Fruit fly (Drosophila melanogaster) whole organism, pupa: ENCODE results near the gene CG15880.
A peak's percentile ranks its signal among the peaks of the same experiment; 100 is the strongest.

ENCODE experiments used
- CG10348 ChIP-seq: fragments of 200-800 bp; sonication (Bioruptor generic); IDR thresholded peaks from 2 replicates; pipeline ENCODE4 v1.3.6; 2022; ENCODE audit warnings: missing biosample characterization, missing genetic modification characterization
- CG12605 ChIP-seq: fragments of 200-800 bp; sonication (Bioruptor generic); IDR thresholded peaks from 2 replicates; pipeline ENCODE4 v1.3.6; 2022; ENCODE audit warnings: missing biosample characterization, missing genetic modification characterization
- CG13204 ChIP-seq: fragments of 200-800 bp; sonication (Bioruptor generic); optimal IDR thresholded peaks from 2 replicates; lab custom pipeline; 2018; ENCODE audit warnings: missing biosample characterization, mild to moderate bottlenecking, missing genetic modification characterization, moderate library complexity
- CG14655 ChIP-seq: fragments of 200-800 bp; sonication (Bioruptor generic); optimal IDR thresholded peaks from 3 replicates; lab custom pipeline; 2017; ENCODE audit warnings: mild to moderate bottlenecking, missing biosample characterization, missing genetic modification reagents, missing genetic modification characterization
- CG15710 ChIP-seq: fragments of 200-800 bp; sonication (Bioruptor generic); optimal IDR thresholded peaks from 2 replicates; lab custom pipeline; 2018; ENCODE audit warnings: missing biosample characterization, mild to moderate bottlenecking, missing genetic modification characterization, moderate library complexity
- CG17806 ChIP-seq: fragments of 200-800 bp; sonication (Bioruptor generic); optimal IDR thresholded peaks from 2 replicates; lab custom pipeline; 2018; ENCODE audit warnings: missing biosample characterization, mild to moderate bottlenecking, missing genetic modification characterization, moderate library complexity
- CG32121 ChIP-seq: fragments of 200-800 bp; sonication (Bioruptor generic); IDR thresholded peaks from 2 replicates; pipeline ENCODE4 v1.3.6; 2022; ENCODE audit warnings: missing biosample characterization, missing genetic modification characterization
- CG34367 ChIP-seq: fragments of 200-800 bp; sonication (Bioruptor generic); optimal IDR thresholded peaks from 2 replicates; lab custom pipeline; 2018; ENCODE audit warnings: missing biosample characterization, mild to moderate bottlenecking, missing genetic modification characterization
- CG4496 ChIP-seq: fragments of 200-800 bp; sonication (Bioruptor generic); IDR thresholded peaks from 3 replicates; pipeline ENCODE4 v1.3.6; 2022; ENCODE audit warnings: missing biosample characterization, missing genetic modification characterization
- CG8159 ChIP-seq: fragments of 200-800 bp; sonication (Bioruptor generic); optimal IDR thresholded peaks from 3 replicates; lab custom pipeline; 2018; ENCODE audit warnings: missing biosample characterization, mild to moderate bottlenecking, missing genetic modification characterization, moderate library complexity
- CG8301 ChIP-seq: fragments of 200-800 bp; sonication (Bioruptor generic); optimal IDR thresholded peaks from 2 replicates; lab custom pipeline; 2018; ENCODE audit warnings: missing biosample characterization, mild to moderate bottlenecking, missing genetic modification characterization
- CG9948 ChIP-seq: fragments of 200-800 bp; sonication (Bioruptor generic); optimal IDR thresholded peaks from 2 replicates; lab custom pipeline; 2018; ENCODE audit warnings: missing biosample characterization, mild to moderate bottlenecking, missing genetic modification characterization, moderate library complexity
- D1 ChIP-seq: fragments of 200-800 bp; sonication (Bioruptor generic); optimal IDR thresholded peaks from 2 replicates; lab custom pipeline; 2018; ENCODE audit warnings: missing biosample characterization, mild to moderate bottlenecking, missing genetic modification characterization, moderate library complexity
- EcR ChIP-seq: fragments of 200-800 bp; sonication (Bioruptor generic); optimal IDR thresholded peaks from 3 replicates; lab custom pipeline; 2019; ENCODE audit warnings: missing biosample characterization, missing genetic modification characterization, mild to moderate bottlenecking, moderate library complexity, missing genetic modification reagents
- Ets98B ChIP-seq: fragments of 200-800 bp; sonication (Bioruptor generic); IDR thresholded peaks from 2 replicates; pipeline ENCODE4 v1.3.6; 2022; ENCODE audit warnings: missing biosample characterization, missing genetic modification characterization
- Pif1A ChIP-seq: fragments of 200-800 bp; sonication (Bioruptor generic); optimal IDR thresholded peaks from 3 replicates; lab custom pipeline; 2016; ENCODE audit warnings: missing biosample characterization, missing genetic modification characterization
- Pif1B ChIP-seq: fragments of 200-800 bp; sonication (Bioruptor generic); optimal IDR thresholded peaks from 3 replicates; lab custom pipeline; 2016; ENCODE audit warnings: missing biosample characterization, missing genetic modification characterization
- Snoo ChIP-seq: fragments of 200-800 bp; sonication (Bioruptor generic); optimal IDR thresholded peaks from 3 replicates; lab custom pipeline; 2017; ENCODE audit warnings: missing biosample characterization, mild to moderate bottlenecking, missing genetic modification characterization, inconsistent platforms
- fd96Ca ChIP-seq: fragments of 200-800 bp; sonication (Bioruptor generic); IDR thresholded peaks from 3 replicates; pipeline ENCODE4 v1.3.6; 2022; ENCODE audit warnings: missing biosample characterization, missing genetic modification characterization
- gl ChIP-seq: fragments of 200-800 bp; sonication (Bioruptor generic); optimal IDR thresholded peaks from 2 replicates; lab custom pipeline; 2018; ENCODE audit warnings: missing biosample characterization, mild to moderate bottlenecking, missing genetic modification characterization
- rn ChIP-seq: fragments of 200-800 bp; sonication (Bioruptor generic); IDR thresholded peaks from 2 replicates; pipeline ENCODE4 v1.3.6; 2022; ENCODE audit warnings: missing biosample characterization, missing genetic modification characterization

CG15880 gene

DNA sequence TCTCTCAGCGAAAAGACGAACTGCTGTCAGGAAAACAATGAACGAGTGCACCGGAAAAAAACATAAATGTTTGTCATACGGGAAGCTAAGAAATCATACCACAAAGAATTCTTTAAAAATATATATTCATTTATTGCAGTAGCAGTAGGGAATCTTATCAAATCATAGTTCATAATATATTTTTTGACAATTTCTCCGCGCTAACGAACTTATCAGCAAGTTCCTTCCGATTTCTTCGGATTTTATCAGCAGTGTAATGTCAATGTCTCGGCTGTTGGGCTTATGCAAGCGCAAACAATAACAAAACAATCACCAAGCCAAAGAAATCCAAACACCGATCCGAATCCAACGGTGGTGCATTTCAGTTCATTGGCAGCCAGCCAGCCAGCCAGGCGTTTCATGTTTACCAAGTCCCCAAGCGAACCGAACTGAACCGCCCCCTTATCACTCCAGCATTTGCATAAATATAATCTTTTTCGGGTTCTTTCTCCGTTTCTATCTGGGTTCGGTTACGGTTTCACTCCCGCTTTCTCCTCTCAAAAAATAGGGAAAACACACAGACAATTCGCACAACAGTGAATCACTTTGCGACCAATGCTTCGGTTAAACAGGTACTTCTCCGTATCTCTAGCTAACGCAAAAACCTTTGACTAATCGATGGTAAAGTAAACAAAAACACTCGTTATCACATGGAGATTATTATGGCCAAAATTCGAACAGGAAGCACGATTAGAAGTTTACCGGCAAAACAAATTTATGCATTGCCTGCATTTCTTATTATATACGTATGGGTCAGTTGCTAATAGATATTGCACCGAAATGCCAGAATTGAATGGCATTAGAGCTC, 10.0 kb upstream of the CG15880 start:
- no peak for TF ChIP-seq CG8301
- no peak for TF ChIP-seq Pif1B (GFP tag; lab: Kevin White, UChicago)
- TF ChIP-seq gl = no peak
- no peak for TF ChIP-seq fd96Ca (GFP tag; lab: Robert Waterston, UW)
- TF ChIP-seq CG9948 (tag; lab: Kevin White, UChicago) = peak; percentile 26
- TF ChIP-seq Snoo (tag; lab: Kevin White, UChicago) = no peak
- no peak for TF ChIP-seq CG14655 (GFP tag; lab: Kevin White, UChicago)
- TF ChIP-seq rn (GFP tag; lab: Robert Waterston, UW) = no peak
- no peak for TF ChIP-seq CG12605
- TF ChIP-seq CG10348 (GFP tag; lab: Robert Waterston, UW) = no peak
- no peak for TF ChIP-seq Pif1A
- no peak for TF ChIP-seq CG4496 (GFP tag; lab: Robert Waterston, UW)
- no peak for TF ChIP-seq CG17806 (tag; lab: Kevin White, UChicago)
- 0 out of 2 replicates have a peak, but pooled peaks have one; percentile 8 for TF ChIP-seq Ets98B (GFP tag; lab: Robert Waterston, UW)
- TF ChIP-seq CG8159 (tag; lab: Kevin White, UChicago) = no peak
- no peak for TF ChIP-seq CG32121
- peak; percentile 27 for TF ChIP-seq EcR (GFP tag; lab: Kevin White, UChicago)
- peak; percentile 23 for TF ChIP-seq CG15710 (tag; lab: Kevin White, UChicago)
- no peak for TF ChIP-seq CG34367 (tag; lab: Kevin White, UChicago)
- TF ChIP-seq CG13204 (GFP tag; lab: Kevin White, UChicago) = no peak
- no peak for TF ChIP-seq D1

DNA sequence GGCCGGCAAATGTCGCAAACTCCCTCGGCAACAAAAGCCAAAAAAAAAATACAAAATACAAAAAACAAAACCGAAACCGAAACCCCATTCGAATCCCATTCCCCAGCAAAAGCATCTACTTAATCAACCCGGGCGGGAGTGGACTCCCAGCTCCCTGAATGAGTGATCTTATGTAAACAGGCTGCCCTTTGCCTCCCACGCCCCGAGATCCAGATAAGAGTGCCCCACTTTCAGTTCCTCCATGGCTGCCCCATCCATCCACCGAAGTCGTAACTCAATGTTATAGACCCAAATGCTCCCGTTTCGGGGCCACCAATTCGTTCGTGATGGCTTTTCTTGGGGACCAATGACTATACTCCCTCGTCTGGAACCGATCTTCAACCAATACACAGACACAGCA, 9.3 kb upstream of the CG15880 start:
- TF ChIP-seq CG12605 = 0 out of 2 replicates have a peak, but pooled peaks have one; percentile 18
- no peak for TF ChIP-seq D1

DNA sequence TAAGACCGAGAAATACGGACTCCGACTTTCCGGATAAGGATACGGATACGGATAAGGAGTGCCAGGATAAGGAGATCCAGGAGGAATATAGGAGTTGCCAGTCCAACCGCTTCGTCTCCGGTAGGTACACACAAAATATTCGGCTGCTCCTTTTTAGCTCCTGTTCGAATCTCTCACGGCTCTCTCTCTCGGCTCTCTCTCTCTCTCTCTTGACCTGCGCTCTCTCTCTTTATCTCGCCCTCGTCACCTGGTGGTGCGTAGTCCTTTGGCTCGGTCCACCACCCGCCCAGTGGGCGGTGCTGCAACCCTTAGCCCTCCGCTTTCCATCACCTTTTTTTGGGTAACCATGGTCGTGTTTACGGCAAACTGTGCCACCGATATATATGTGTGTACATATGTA, 8.6 kb upstream of the CG15880 start:
- TF ChIP-seq CG14655 (GFP tag; lab: Kevin White, UChicago) (no peak), CG10348 (GFP tag; lab: Robert Waterston, UW) (no peak), D1 (no peak), Ets98B (GFP tag; lab: Robert Waterston, UW) (no peak), Pif1A (no peak), gl (no peak), Pif1B (GFP tag; lab: Kevin White, UChicago) (no peak), CG34367 (tag; lab: Kevin White, UChicago) (no peak), CG9948 (tag; lab: Kevin White, UChicago) (no peak), CG15710 (tag; lab: Kevin White, UChicago) (no peak)

dm6 chr2L:825768-826263, 8.1 kb upstream of the CG15880 start, which contains the start of the genes CG3862 and dock:
TSS of gene CG3862 (minus strand) at chr2L:825861.
TSS of gene dock (plus strand) at chr2L:825969.
- TF ChIP-seq CG12605 = 0 out of 2 replicates have a peak, but pooled peaks have one; percentile 23
- TF ChIP-seq fd96Ca (GFP tag; lab: Robert Waterston, UW) = peak; percentile 55; the same call in 2 of the 3 replicates
- no peak for TF ChIP-seq CG14655 (GFP tag; lab: Kevin White, UChicago)
- no peak for TF ChIP-seq D1
- TF ChIP-seq rn (GFP tag; lab: Robert Waterston, UW) = no peak
- peak; percentile 23 for TF ChIP-seq CG15710 (tag; lab: Kevin White, UChicago)
- no peak for TF ChIP-seq CG9948 (tag; lab: Kevin White, UChicago)
- TF ChIP-seq CG32121 = no peak
- no peak for TF ChIP-seq Pif1B (GFP tag; lab: Kevin White, UChicago)
- TF ChIP-seq Snoo (tag; lab: Kevin White, UChicago) = peak; percentile 4
- TF ChIP-seq CG34367 (tag; lab: Kevin White, UChicago) = no peak
- no peak for TF ChIP-seq CG17806 (tag; lab: Kevin White, UChicago)
- peak; percentile 2 for TF ChIP-seq gl
- TF ChIP-seq Pif1A = no peak
- peak; percentile 50; the same call in 1 of the 2 replicates for TF ChIP-seq Ets98B (GFP tag; lab: Robert Waterston, UW)
- TF ChIP-seq CG8159 (tag; lab: Kevin White, UChicago) = peak; percentile 32
- TF ChIP-seq CG8301 = no peak
- peak; percentile 58 for TF ChIP-seq CG4496 (GFP tag; lab: Robert Waterston, UW)
- no peak for TF ChIP-seq CG13204 (GFP tag; lab: Kevin White, UChicago)
- TF ChIP-seq EcR (GFP tag; lab: Kevin White, UChicago) = peak; percentile 92
- TF ChIP-seq CG10348 (GFP tag; lab: Robert Waterston, UW) = no peak

DNA sequence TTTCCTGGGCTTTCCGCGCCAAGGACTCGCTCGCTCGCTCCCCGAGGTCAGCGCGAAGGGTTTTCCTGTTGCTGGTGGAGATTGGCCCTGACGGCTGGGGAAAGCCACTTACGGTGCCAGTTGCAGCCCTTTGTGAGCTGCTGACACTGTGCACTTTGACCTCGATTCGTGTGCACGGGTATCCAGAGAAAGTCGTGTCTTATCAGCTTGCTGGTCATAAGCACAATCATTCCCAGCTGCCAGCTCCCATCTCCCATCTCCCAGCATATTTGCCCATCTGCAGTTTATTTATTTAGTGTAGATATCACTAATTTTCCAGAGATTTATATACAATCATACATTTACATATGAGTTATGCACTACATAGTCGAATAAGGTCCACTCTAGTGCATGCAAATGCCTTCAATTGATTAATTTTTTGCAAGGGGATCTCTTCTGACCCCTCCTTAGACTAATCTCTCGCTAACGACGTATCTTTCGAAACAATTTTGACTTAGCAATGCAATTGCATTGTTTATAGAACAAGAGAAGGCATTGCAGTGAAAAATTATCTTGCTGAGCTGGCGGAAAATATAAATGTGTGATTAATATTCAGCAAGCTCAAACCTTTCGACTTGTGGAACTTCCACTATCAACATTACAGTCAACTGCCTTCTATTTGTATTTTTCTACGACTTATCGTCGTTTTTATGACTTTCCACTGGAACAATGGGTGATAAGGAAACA, 4.4 kb upstream of the CG15880 start:
- TF ChIP-seq CG8159 (tag; lab: Kevin White, UChicago) (peak; percentile 88), EcR (GFP tag; lab: Kevin White, UChicago) (no peak)
